Fruit fly (Drosophila melanogaster) whole organism, prepupa: ENCODE results near the gene CG13003.

ENCODE experiments used
- Blimp-1 ChIP-seq: fragments of 200-800 bp; sonication (Bioruptor generic); optimal IDR thresholded peaks from 3 replicates; lab custom pipeline; 2017; ENCODE audit warnings: missing biosample characterization, missing genetic modification characterization, mild to moderate bottlenecking, moderate library complexity, missing genetic modification reagents
- CG10631 ChIP-seq: fragments of 200-800 bp; sonication (Bioruptor generic); optimal IDR thresholded peaks from 2 replicates; lab custom pipeline; 2016; ENCODE audit warnings: missing biosample characterization, missing genetic modification characterization
- CG10669 ChIP-seq: fragments of 200-800 bp; sonication (Bioruptor generic); optimal IDR thresholded peaks from 3 replicates; lab custom pipeline; 2018; ENCODE audit warnings: missing biosample characterization, mild to moderate bottlenecking, missing genetic modification characterization, moderate library complexity
- CG11294 ChIP-seq: fragments of 200-800 bp; sonication (Bioruptor generic); IDR thresholded peaks from 2 replicates; pipeline ENCODE4 v1.3.6; 2022; ENCODE audit warnings: missing biosample characterization, missing genetic modification characterization
- CG11762 ChIP-seq: fragments of 200-800 bp; sonication (Bioruptor generic); optimal IDR thresholded peaks from 3 replicates; lab custom pipeline; 2016; ENCODE audit warnings: missing biosample characterization, missing genetic modification characterization; ENCODE audit not compliant: insufficient read depth
- CG15336 ChIP-seq: fragments of 200-800 bp; sonication (Bioruptor generic); IDR thresholded peaks from 2 replicates; pipeline ENCODE4 v1.3.6; 2022; ENCODE audit warnings: missing biosample characterization, missing genetic modification characterization
- CG1621 ChIP-seq: fragments of 200-800 bp; sonication (Bioruptor generic); optimal IDR thresholded peaks from 3 replicates; lab custom pipeline; 2018; ENCODE audit warnings: missing biosample characterization, mild to moderate bottlenecking, missing genetic modification characterization
- CG16779 ChIP-seq: fragments of 200-800 bp; sonication (Bioruptor generic); optimal IDR thresholded peaks from 3 replicates; lab custom pipeline; 2017; ENCODE audit warnings: missing biosample characterization, mild to moderate bottlenecking, missing genetic modification characterization
- CG3032 ChIP-seq: fragments of 200-800 bp; optimal IDR thresholded peaks from 2 replicates; lab custom pipeline; 2019; ENCODE audit warnings: missing biosample characterization, mild to moderate bottlenecking, missing genetic modification characterization, moderate library complexity
- CG31627 ChIP-seq: fragments of 200-800 bp; sonication (Bioruptor generic); optimal IDR thresholded peaks from 3 replicates; lab custom pipeline; 2016; ENCODE audit warnings: missing biosample characterization, missing genetic modification characterization
- CG34406 ChIP-seq: fragments of 200-800 bp; sonication (Bioruptor generic); optimal IDR thresholded peaks from 3 replicates; lab custom pipeline; 2016; ENCODE audit warnings: missing biosample characterization, missing genetic modification characterization
- CG3919 ChIP-seq: fragments of 200-800 bp; sonication (Bioruptor generic); optimal IDR thresholded peaks from 3 replicates; lab custom pipeline; 2016; ENCODE audit warnings: missing biosample characterization, missing genetic modification characterization
- CG4318 ChIP-seq: fragments of 200-800 bp; sonication (Bioruptor generic); optimal IDR thresholded peaks from 3 replicates; lab custom pipeline; 2017; ENCODE audit warnings: missing biosample characterization, mild to moderate bottlenecking, missing genetic modification characterization
- CG6163 ChIP-seq: fragments of 200-800 bp; sonication (Bioruptor generic); IDR thresholded peaks from 3 replicates; pipeline ENCODE4 v1.3.6; 2022; ENCODE audit warnings: missing biosample characterization, missing genetic modification characterization
- CG6276 ChIP-seq: fragments of 200-800 bp; sonication (Bioruptor generic); optimal IDR thresholded peaks from 2 replicates; lab custom pipeline; 2017; ENCODE audit warnings: missing biosample characterization, mild to moderate bottlenecking, missing genetic modification characterization
- CG6792 ChIP-seq: fragments of 200-800 bp; sonication (Bioruptor generic); optimal IDR thresholded peaks from 3 replicates; lab custom pipeline; 2016; ENCODE audit warnings: missing biosample characterization, missing genetic modification characterization
- CG6808 ChIP-seq: fragments of 200-800 bp; sonication (Bioruptor generic); optimal IDR thresholded peaks from 3 replicates; lab custom pipeline; 2017; ENCODE audit warnings: missing biosample characterization, missing genetic modification characterization, mild to moderate bottlenecking, moderate library complexity, missing genetic modification reagents
- CG6854 ChIP-seq: fragments of 200-800 bp; sonication (Bioruptor generic); optimal IDR thresholded peaks from 2 replicates; lab custom pipeline; 2017; ENCODE audit warnings: missing biosample characterization, mild to moderate bottlenecking, missing genetic modification characterization
- CG7368 ChIP-seq: fragments of 200-800 bp; sonication (Bioruptor generic); optimal IDR thresholded peaks from 3 replicates; lab custom pipeline; 2016; ENCODE audit warnings: missing biosample characterization, missing genetic modification characterization
- CG8119 ChIP-seq: fragments of 200-800 bp; sonication (Bioruptor generic); IDR thresholded peaks from 3 replicates; pipeline ENCODE4 v1.3.6; 2022; ENCODE audit warnings: missing biosample characterization, missing genetic modification characterization
- CG9139 ChIP-seq: fragments of 200-800 bp; sonication (Bioruptor generic); optimal IDR thresholded peaks from 3 replicates; lab custom pipeline; 2017; ENCODE audit warnings: missing biosample characterization, mild to moderate bottlenecking, missing genetic modification characterization
- Eip75B ChIP-seq: fragments of 200-800 bp; sonication (Bioruptor generic); optimal IDR thresholded peaks from 3 replicates; lab custom pipeline; 2016; ENCODE audit warnings: missing biosample characterization, missing genetic modification characterization
- Eip78C ChIP-seq: fragments of 200-800 bp; sonication (Bioruptor generic); peaks from one replicate; lab custom pipeline; 2016; ENCODE audit warnings: missing biosample characterization, missing genetic modification characterization
- Eip93F ChIP-seq: fragments of 200-800 bp; sonication (Bioruptor generic); optimal IDR thresholded peaks from 2 replicates; lab custom pipeline; 2016; ENCODE audit warnings: missing biosample characterization, mild to moderate bottlenecking, missing genetic modification characterization
- Ets96B ChIP-seq: fragments of 200-800 bp; optimal IDR thresholded peaks from 2 replicates; lab custom pipeline; 2019; ENCODE audit warnings: missing biosample characterization, mild to moderate bottlenecking, missing genetic modification characterization, moderate library complexity
- Gug ChIP-seq: fragments of 200-800 bp; sonication (Bioruptor generic); IDR thresholded peaks from 2 replicates; pipeline ENCODE4 v1.3.6; 2022; ENCODE audit warnings: missing biosample characterization, missing genetic modification characterization
- Hr38 ChIP-seq: sonication (Bioruptor generic); optimal IDR thresholded peaks from 2 replicates; lab custom pipeline; 2016; ENCODE audit warnings: missing biosample characterization, missing genetic modification characterization
- Hr4 ChIP-seq: fragments of 200-800 bp; sonication (Bioruptor generic); optimal IDR thresholded peaks from 3 replicates; lab custom pipeline; 2016; ENCODE audit warnings: missing biosample characterization, missing genetic modification characterization
- Met ChIP-seq: fragments of 200-800 bp; sonication (Bioruptor generic); optimal IDR thresholded peaks from 3 replicates; lab custom pipeline; 2016; ENCODE audit warnings: missing biosample characterization, missing genetic modification characterization
- OdsH ChIP-seq: fragments of 200-800 bp; sonication (Bioruptor generic); optimal IDR thresholded peaks from 3 replicates; lab custom pipeline; 2016; ENCODE audit warnings: missing biosample characterization, missing genetic modification characterization
- Smox ChIP-seq: fragments of 200-800 bp; sonication (Bioruptor generic); optimal IDR thresholded peaks from 3 replicates; lab custom pipeline; 2016; ENCODE audit warnings: missing biosample characterization, missing genetic modification characterization
- Sox102F ChIP-seq: fragments of 200-800 bp; sonication (Bioruptor generic); optimal IDR thresholded peaks from 2 replicates; lab custom pipeline; 2016; ENCODE audit warnings: missing biosample characterization, mild to moderate bottlenecking, missing genetic modification characterization
- Sox14 ChIP-seq: fragments of 200-800 bp; sonication (Bioruptor generic); optimal IDR thresholded peaks from 3 replicates; lab custom pipeline; 2016; ENCODE audit warnings: missing biosample characterization, missing genetic modification characterization
- Sox15 ChIP-seq: fragments of 200-800 bp; sonication (Bioruptor generic); optimal IDR thresholded peaks from 3 replicates; lab custom pipeline; 2016; ENCODE audit warnings: missing biosample characterization, missing genetic modification characterization
- achi ChIP-seq: fragments of 200-800 bp; sonication (Bioruptor generic); optimal IDR thresholded peaks from 3 replicates; lab custom pipeline; 2016; ENCODE audit warnings: missing biosample characterization, missing genetic modification characterization
- acj6 ChIP-seq: fragments of 200-800 bp; sonication (Bioruptor generic); optimal IDR thresholded peaks from 3 replicates; lab custom pipeline; 2016; ENCODE audit warnings: missing biosample characterization, missing genetic modification characterization
- cyc ChIP-seq: fragments of 200-800 bp; sonication (Bioruptor generic); optimal IDR thresholded peaks from 3 replicates; lab custom pipeline; 2016; ENCODE audit warnings: missing biosample characterization, missing genetic modification characterization
- dac ChIP-seq: fragments of 200-800 bp; sonication (Bioruptor generic); optimal IDR thresholded peaks from 2 replicates; lab custom pipeline; 2017; ENCODE audit warnings: missing biosample characterization, mild to moderate bottlenecking, missing genetic modification characterization
- dsx ChIP-seq: fragments of 200-800 bp; optimal IDR thresholded peaks from 3 replicates; lab custom pipeline; 2019; ENCODE audit warnings: missing biosample characterization, mild to moderate bottlenecking, missing genetic modification characterization, moderate library complexity; ENCODE audit not compliant: poor library complexity, severe bottlenecking
- eg ChIP-seq: fragments of 200-800 bp; sonication (Bioruptor generic); IDR thresholded peaks from 3 replicates; pipeline ENCODE4 v1.3.6; 2022; ENCODE audit warnings: missing biosample characterization, missing genetic modification characterization
- esn ChIP-seq: fragments of 200-800 bp; sonication (Bioruptor generic); optimal IDR thresholded peaks from 2 replicates; lab custom pipeline; 2016; ENCODE audit warnings: missing biosample characterization, mild to moderate bottlenecking, missing genetic modification characterization, moderate library complexity
- fkh ChIP-seq: fragments of 200-800 bp; sonication (Bioruptor generic); optimal IDR thresholded peaks from 3 replicates; lab custom pipeline; 2017; ENCODE audit warnings: missing biosample characterization, mild to moderate bottlenecking, missing genetic modification characterization, moderate library complexity
- lz ChIP-seq: fragments of 200-800 bp; sonication (Bioruptor generic); optimal IDR thresholded peaks from 3 replicates; lab custom pipeline; 2016; ENCODE audit warnings: missing biosample characterization, missing genetic modification characterization
- net ChIP-seq: fragments of 200-800 bp; sonication (Bioruptor generic); optimal IDR thresholded peaks from 3 replicates; lab custom pipeline; 2016; ENCODE audit warnings: missing biosample characterization, missing genetic modification characterization
- pdm3 ChIP-seq: fragments of 200-800 bp; sonication (Bioruptor generic); optimal IDR thresholded peaks from 3 replicates; lab custom pipeline; 2016; ENCODE audit warnings: missing biosample characterization, missing genetic modification characterization
- salr ChIP-seq, 2 experiments: fragments of 200-800 bp; sonication (Bioruptor generic); optimal IDR thresholded peaks; 3 replicates each; lab custom pipeline; 2016 to 2018; ENCODE audit warnings: missing biosample characterization in 2 of 2, missing genetic modification characterization in 2 of 2, mild to moderate bottlenecking in 1 of 2
- spab ChIP-seq: fragments of 200-800 bp; sonication (Bioruptor generic); optimal IDR thresholded peaks from 2 replicates; lab custom pipeline; 2017; ENCODE audit warnings: missing biosample characterization, mild to moderate bottlenecking, missing genetic modification characterization, missing genetic modification reagents
- svp ChIP-seq: fragments of 200-800 bp; sonication (Bioruptor generic); peaks from one replicate; lab custom pipeline; 2016; ENCODE audit warnings: missing biosample characterization, missing genetic modification characterization
- topi ChIP-seq: fragments of 200-800 bp; sonication (Bioruptor generic); optimal IDR thresholded peaks from 3 replicates; lab custom pipeline; 2016; ENCODE audit warnings: missing biosample characterization, missing genetic modification characterization
- vri ChIP-seq: fragments of 200-800 bp; sonication (Bioruptor generic); optimal IDR thresholded peaks from 3 replicates; lab custom pipeline; 2016; ENCODE audit warnings: missing biosample characterization, mild to moderate bottlenecking, missing genetic modification characterization

CG13003 gene

dm6 chrX:16816500-16816899 lies 59.8 kb downstream of the CG13003 start (continued):
- peak; percentile 43 for TF ChIP-seq svp (GFP tag; lab: Kevin White, UChicago)

DNA sequence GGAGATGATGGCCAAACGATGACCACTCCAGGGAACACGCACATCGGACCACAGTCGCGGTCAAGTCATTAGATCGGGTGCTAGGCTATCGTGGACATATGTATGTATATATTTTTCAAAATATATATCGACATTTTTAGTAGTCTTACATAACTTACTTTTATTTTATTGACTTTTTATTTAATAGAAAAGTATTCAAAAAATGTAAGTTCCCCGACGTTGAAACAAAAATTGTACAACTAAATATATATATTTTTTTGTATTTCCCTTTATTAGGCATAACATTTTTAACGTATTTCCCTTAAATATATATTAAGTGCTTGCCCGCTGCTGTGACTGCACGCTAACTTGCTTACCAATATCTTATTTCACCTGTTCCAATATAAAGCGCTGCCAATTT lies 61.2 kb downstream of the CG13003 start:
- TF ChIP-seq acj6 (GFP tag; lab: Kevin White, UChicago) (peak; percentile 15), CG10631 (GFP tag; lab: Kevin White, UChicago) (peak; percentile 6), CG31627 (no peak), CG15336 (GFP tag; lab: Robert Waterston, UW) (peak; percentile 80), dac (GFP tag; lab: Kevin White, UChicago) (no peak), net (GFP tag; lab: Kevin White, UChicago) (no peak), Eip78C (GFP tag; lab: Kevin White, UChicago) (peak; percentile 78), svp (GFP tag; lab: Kevin White, UChicago) (peak; percentile 73), CG1621 (tag; lab: Kevin White, UChicago) (no peak), CG3919 (GFP tag; lab: Kevin White, UChicago) (peak; percentile 22), CG11762 (GFP tag; lab: Kevin White, UChicago) (no peak), dsx (GFP tag; lab: Kevin White, UChicago) (peak; percentile 49), Blimp-1 (GFP tag; lab: Kevin White, UChicago) (no peak), fkh (GFP tag; lab: Kevin White, UChicago) (no peak), CG8119 (GFP tag; lab: Robert Waterston, UW) (peak; percentile 72), CG16779 (tag; lab: Kevin White, UChicago) (no peak), Smox (GFP tag; lab: Kevin White, UChicago) (peak; percentile 1), CG6854 (GFP tag; lab: Kevin White, UChicago) (no peak), CG6276 (GFP tag; lab: Kevin White, UChicago) (peak; percentile 35), Hr4 (peak; percentile 37), CG6163 (peak; percentile 59; the same call in 1 of the 3 replicates), CG34406 (GFP tag; lab: Kevin White, UChicago) (peak; percentile 1), esn (GFP tag; lab: Kevin White, UChicago) (no peak), Eip75B (peak; percentile 15), Hr38 (no peak), Sox102F (no peak), Eip93F (GFP tag; lab: Kevin White, UChicago) (no peak), topi (peak; percentile 9), CG9139 (GFP tag; lab: Kevin White, UChicago) (no peak), Sox15 (GFP tag; lab: Kevin White, UChicago) (no peak), OdsH (peak; percentile 21), Ets96B (tag; lab: Kevin White, UChicago) (peak; percentile 22), CG4318 (GFP tag; lab: Kevin White, UChicago) (peak; percentile 26), salr (GFP tag; optimal IDR thresholded peaks at IDR 0.05; lab: Kevin White, UChicago) (peak in 1 of 2 experiments; percentile 27), Gug (GFP tag; lab: Robert Waterston, UW) (peak; percentile 55), CG7368 (GFP tag; lab: Kevin White, UChicago) (no peak), Sox14 (GFP tag; lab: Kevin White, UChicago) (no peak), spab (GFP tag; lab: Kevin White, UChicago) (peak; percentile 0), achi (GFP tag; lab: Kevin White, UChicago) (peak; percentile 25), vri (GFP tag; lab: Kevin White, UChicago) (no peak), pdm3 (GFP tag; lab: Kevin White, UChicago) (peak; percentile 22), Met (GFP tag; lab: Kevin White, UChicago) (peak; percentile 10), lz (GFP tag; lab: Kevin White, UChicago) (no peak), CG11294 (no peak), cyc (GFP tag; lab: Kevin White, UChicago) (no peak), eg (GFP tag; lab: Robert Waterston, UW) (peak; percentile 68; the same call in 2 of the 3 replicates), CG10669 (GFP tag; lab: Kevin White, UChicago) (peak; percentile 39), CG3032 (tag; lab: Kevin White, UChicago) (peak; percentile 43), CG6792 (GFP tag; lab: Kevin White, UChicago) (no peak), CG6808 (GFP tag; lab: Kevin White, UChicago) (peak; percentile 24)
